Worm (Caenorhabditis elegans) whole organism, L4/young adult: ENCODE data around the gene gad-2.

Source experiments
- W03F9.2 ChIP-seq: fragments of 150-350 bp; optimal IDR thresholded peaks from 2 replicates; lab custom pipeline; 2014; ENCODE audit warnings: missing biosample characterization, missing genetic modification characterization
- dao-5 ChIP-seq: sonication (generic microtip); optimal IDR thresholded peaks from 2 replicates; lab custom pipeline; 2016; ENCODE audit warnings: missing genotype, missing genetic modification characterization, moderate library complexity, missing compliant biosample characterization
- him-1 ChIP-seq: sonication (generic microtip); optimal IDR thresholded peaks from 2 replicates; lab custom pipeline; 2016; ENCODE audit warnings: missing genotype, missing genetic modification reagents, missing genetic modification characterization, missing compliant biosample characterization

Gene gad-2

ce11 chrX:7415420-7415819 lies 22.2 kb downstream of the gad-2 start, which contains the start of gene C10A4.7:
C10A4.7 (minus strand) TSS chrX:7415520.
- TF ChIP-seq W03F9.2 (tag; lab: Kevin White, UChicago), result no peak
- no peak for TF ChIP-seq him-1 (tag; lab: Kevin White, UChicago)
- TF ChIP-seq dao-5 (tag; lab: Kevin White, UChicago), result no peak

- TF ChIP-seq him-1 (tag; lab: Kevin White, UChicago) (no peak), dao-5 (tag; lab: Kevin White, UChicago) (no peak), W03F9.2 (tag; lab: Kevin White, UChicago) (no peak)
Observed at ce11 chrX:7416082-7416481, 22.8 kb downstream of the gad-2 start, which contains the start of gene C10A4.1. C10A4.1 (plus strand) TSS chrX:7416382.

- TF ChIP-seq him-1 (tag; lab: Kevin White, UChicago) (no peak), dao-5 (tag; lab: Kevin White, UChicago) (no peak), W03F9.2 (tag; lab: Kevin White, UChicago) (no peak)
Observed at ce11 chrX:7420571-7420970, 27.3 kb downstream of the gad-2 start, which contains the start of gene C10A4.9. C10A4.9 (plus strand) TSS chrX:7420871.

- TF ChIP-seq dao-5 (tag; lab: Kevin White, UChicago) (no peak), him-1 (tag; lab: Kevin White, UChicago) (no peak), W03F9.2 (tag; lab: Kevin White, UChicago) (no peak)
Observed at ce11 chrX:7424813-7425212, 31.5 kb downstream of the gad-2 start, which contains the start of gene mnm-2. mnm-2 (minus strand) TSS chrX:7424913.

- TF ChIP-seq him-1 (tag; lab: Kevin White, UChicago) (no peak), W03F9.2 (tag; lab: Kevin White, UChicago) (no peak), dao-5 (tag; lab: Kevin White, UChicago) (no peak)
Observed at ce11 chrX:7430483-7430882, 37.2 kb downstream of the gad-2 start.

ce11 chrX:7431165-7431564 lies 37.9 kb downstream of the gad-2 start, which contains the start of gene clc-2:
clc-2 (plus strand) TSS chrX:7431465.
- TF ChIP-seq dao-5 (tag; lab: Kevin White, UChicago) (no peak), W03F9.2 (tag; lab: Kevin White, UChicago) (no peak), him-1 (tag; lab: Kevin White, UChicago) (no peak)

- TF ChIP-seq W03F9.2 (tag; lab: Kevin White, UChicago), result no peak
- TF ChIP-seq dao-5 (tag; lab: Kevin White, UChicago), result no peak
- no peak for TF ChIP-seq him-1 (tag; lab: Kevin White, UChicago)
Observed at ce11 chrX:7433269-7433668, 40.0 kb downstream of the gad-2 start, which contains the start of gene clc-5. clc-5 (plus strand) TSS chrX:7433569.

- TF ChIP-seq W03F9.2 (tag; lab: Kevin White, UChicago), result no peak
- no peak for TF ChIP-seq dao-5 (tag; lab: Kevin White, UChicago)
- TF ChIP-seq him-1 (tag; lab: Kevin White, UChicago), result no peak
Observed at ce11 chrX:7436912-7437311, 43.6 kb downstream of the gad-2 start.

- TF ChIP-seq dao-5 (tag; lab: Kevin White, UChicago), result no peak
Observed at ce11 chrX:7437949-7438348, 44.7 kb downstream of the gad-2 start, which contains the start of gene C01C10.2. C01C10.2 (minus strand) TSS chrX:7438118.

- TF ChIP-seq W03F9.2 (tag; lab: Kevin White, UChicago) (no peak), him-1 (tag; lab: Kevin White, UChicago) (no peak), dao-5 (tag; lab: Kevin White, UChicago) (no peak)
Observed at ce11 chrX:7440102-7440501, 46.8 kb downstream of the gad-2 start.

ce11 chrX:7442477-7442876 lies 49.2 kb downstream of the gad-2 start, which contains the start of gene acl-12:
acl-12 (minus strand) TSS chrX:7442577.
- TF ChIP-seq dao-5 (tag; lab: Kevin White, UChicago) (no peak), W03F9.2 (tag; lab: Kevin White, UChicago) (no peak), him-1 (tag; lab: Kevin White, UChicago) (no peak)
